Worm (Caenorhabditis elegans) whole organism, L1 larva: ENCODE data around the gene F25A2.1.

Experiments
- C16A3.4 ChIP-seq: fragments of 150-350 bp; optimal IDR thresholded peaks from 2 replicates; lab custom pipeline; 2014; ENCODE audit warnings: missing biosample characterization, missing genetic modification characterization
- C34B4.2 ChIP-seq: sonication (generic microtip); optimal IDR thresholded peaks from 2 replicates; lab custom pipeline; 2017; ENCODE audit warnings: mild to moderate bottlenecking, missing genetic modification characterization, missing compliant biosample characterization
- Y116A8C.19 ChIP-seq: sonication (generic microtip); optimal IDR thresholded peaks from 2 replicates; lab custom pipeline; 2016; ENCODE audit warnings: missing compliant biosample characterization, missing genetic modification characterization, borderline replicate concordance
- aha-1 ChIP-seq: fragments of 150-350 bp; optimal IDR thresholded peaks from 2 replicates; lab custom pipeline; 2014; ENCODE audit warnings: missing biosample characterization, missing genetic modification characterization
- ama-1 ChIP-seq: fragments of 150-350 bp; optimal IDR thresholded peaks from 2 replicates; lab custom pipeline; 2014
- ceh-63 ChIP-seq: fragments of 200-800 bp; sonication (Bioruptor generic); optimal IDR thresholded peaks from 2 replicates; lab custom pipeline; 2018; ENCODE audit warnings: mild to moderate bottlenecking, missing genetic modification characterization, missing compliant biosample characterization
- ceh-82 ChIP-seq, 3 experiments: fragments of 150-350 bp in 1 of 3; sonication (generic microtip) in 2 of 3; optimal IDR thresholded peaks; 2 replicates each; lab custom pipeline; 2014 to 2017; ENCODE audit warnings: missing biosample characterization in 3 of 3, missing genetic modification characterization in 3 of 3
- ceh-88 ChIP-seq: fragments of 200-800 bp; sonication (Bioruptor generic); IDR thresholded peaks from 2 replicates; pipeline ENCODE4 v1.3.6; 2022; ENCODE audit warnings: missing genetic modification characterization, missing compliant biosample characterization
- dsc-1 ChIP-seq: sonication (generic microtip); optimal IDR thresholded peaks from 2 replicates; lab custom pipeline; 2016; ENCODE audit warnings: mild to moderate bottlenecking, missing genetic modification characterization, missing compliant biosample characterization
- efl-1 ChIP-seq, 4 experiments: fragments of 150-350 bp; optimal IDR thresholded peaks in 3 of 4; peaks in 1 of 4; 1 replicate in 1 of 4; 2 replicates in 3 of 4; lab custom pipeline; 2014; ENCODE audit warnings: missing biosample characterization in 2 of 4, missing genetic modification characterization in 2 of 4, missing genetic modification reagents in 2 of 4
- egl-13 ChIP-seq: sonication (generic microtip); optimal IDR thresholded peaks from 2 replicates; lab custom pipeline; 2016; ENCODE audit warnings: missing genotype, missing genetic modification reagents, missing genetic modification characterization, missing compliant biosample characterization
- egl-27 ChIP-seq, 2 experiments: fragments of 150-350 bp in 1 of 2; sonication (generic microtip); optimal IDR thresholded peaks; 3 replicates each; lab custom pipeline; 2017 to 2018; ENCODE audit warnings: missing biosample characterization in 2 of 2, missing genetic modification characterization in 2 of 2, missing genetic modification reagents in 2 of 2
- elt-2 ChIP-seq: sonication (generic microtip); optimal IDR thresholded peaks from 2 replicates; lab custom pipeline; 2016; ENCODE audit warnings: missing genetic modification characterization, mild to moderate bottlenecking, inconsistent platforms, missing compliant biosample characterization, missing genetic modification reagents
- elt-3 ChIP-seq, 6 experiments: fragments of 150-350 bp in 1 of 6; sonication (generic microtip); optimal IDR thresholded peaks; 2 replicates each; lab custom pipeline; 2017 to 2018; ENCODE audit warnings: missing biosample characterization in 6 of 6, missing genetic modification characterization in 6 of 6, inconsistent platforms in 1 of 6
- ets-5 ChIP-seq: fragments of 200-800 bp; sonication (Bioruptor generic); IDR thresholded peaks from 2 replicates; pipeline ENCODE4 v1.3.6; 2022; ENCODE audit warnings: missing genetic modification characterization, missing compliant biosample characterization
- fkh-10 ChIP-seq: sonication (generic microtip); optimal IDR thresholded peaks from 2 replicates; lab custom pipeline; 2017; ENCODE audit warnings: missing biosample characterization, missing genetic modification reagents, missing genetic modification characterization
- fos-1 ChIP-seq: fragments of 150-350 bp; optimal IDR thresholded peaks from 2 replicates; lab custom pipeline; 2014; ENCODE audit warnings: missing biosample characterization, missing genetic modification characterization
- grh-1 ChIP-seq: fragments of 200-800 bp; sonication (Bioruptor generic); IDR thresholded peaks from 2 replicates; pipeline ENCODE4 v1.3.6; 2022; ENCODE audit warnings: missing genetic modification reagents, missing genetic modification characterization, missing compliant biosample characterization
- hpl-2 ChIP-seq: fragments of 150-350 bp; optimal IDR thresholded peaks from 2 replicates; lab custom pipeline; 2014; ENCODE audit warnings: missing biosample characterization, missing genetic modification reagents, missing genetic modification characterization
- lin-14 ChIP-seq: fragments of 200-800 bp; sonication (Bioruptor generic); optimal IDR thresholded peaks from 2 replicates; lab custom pipeline; 2018; ENCODE audit warnings: mild to moderate bottlenecking, missing genetic modification characterization, moderate library complexity, missing compliant biosample characterization
- lin-39 ChIP-seq: fragments of 150-350 bp; optimal IDR thresholded peaks from 2 replicates; lab custom pipeline; 2014; ENCODE audit warnings: missing biosample characterization, missing genetic modification reagents, missing genetic modification characterization
- lir-3 ChIP-seq: sonication (generic microtip); optimal IDR thresholded peaks from 2 replicates; lab custom pipeline; 2016; ENCODE audit warnings: mild to moderate bottlenecking, missing genetic modification characterization, moderate library complexity, missing compliant biosample characterization; ENCODE audit not compliant: poor library complexity
- lsy-2 ChIP-seq, 2 experiments: fragments of 150-350 bp; optimal IDR thresholded peaks; 2 replicates each; lab custom pipeline; 2014; ENCODE audit warnings: missing biosample characterization in 2 of 2, missing genetic modification characterization in 2 of 2
- mab-9 ChIP-seq: fragments of 200-800 bp; sonication (Bioruptor generic); IDR thresholded peaks from 2 replicates; pipeline ENCODE4 v1.3.6; 2022; ENCODE audit warnings: missing genetic modification reagents, missing genetic modification characterization, missing compliant biosample characterization
- mef-2 ChIP-seq: fragments of 150-350 bp; optimal IDR thresholded peaks from 2 replicates; lab custom pipeline; 2014; ENCODE audit warnings: missing biosample characterization, missing genetic modification characterization
- mep-1 ChIP-seq: fragments of 150-350 bp; optimal IDR thresholded peaks from 2 replicates; lab custom pipeline; 2014; ENCODE audit warnings: missing biosample characterization, missing genetic modification characterization
- nhr-20 ChIP-seq: sonication (generic microtip); optimal IDR thresholded peaks from 2 replicates; lab custom pipeline; 2016; ENCODE audit warnings: mild to moderate bottlenecking, missing genetic modification characterization, missing compliant biosample characterization
- nhr-237 ChIP-seq: fragments of 150-350 bp; optimal IDR thresholded peaks from 2 replicates; lab custom pipeline; 2014; ENCODE audit warnings: missing biosample characterization, missing genetic modification characterization
- nhr-28 ChIP-seq: fragments of 150-350 bp; optimal IDR thresholded peaks from 2 replicates; lab custom pipeline; 2014; ENCODE audit warnings: missing biosample characterization, missing genetic modification characterization
- nhr-47 ChIP-seq: sonication (generic microtip); optimal IDR thresholded peaks from 2 replicates; lab custom pipeline; 2016; ENCODE audit warnings: mild to moderate bottlenecking, missing genetic modification characterization, moderate library complexity, missing compliant biosample characterization
- nhr-71 ChIP-seq: sonication (generic microtip); optimal IDR thresholded peaks from 2 replicates; lab custom pipeline; 2016; ENCODE audit warnings: mild to moderate bottlenecking, missing genetic modification characterization, moderate library complexity, missing compliant biosample characterization
- nhr-76 ChIP-seq: sonication (generic microtip); optimal IDR thresholded peaks from 2 replicates; lab custom pipeline; 2017; ENCODE audit warnings: missing biosample characterization, missing genetic modification characterization
- nhr-77 ChIP-seq: fragments of 150-350 bp; optimal IDR thresholded peaks from 2 replicates; lab custom pipeline; 2014; ENCODE audit warnings: missing biosample characterization, missing genetic modification characterization
- nhr-84 ChIP-seq: sonication (generic microtip); optimal IDR thresholded peaks from 2 replicates; lab custom pipeline; 2017; ENCODE audit warnings: missing biosample characterization, missing genetic modification characterization
- nhr-85 ChIP-seq: sonication (generic microtip); peaks from one replicate; lab custom pipeline; 2016; ENCODE audit warnings: missing genetic modification characterization, inconsistent platforms, missing compliant biosample characterization
- pag-3 ChIP-seq: sonication (generic microtip); optimal IDR thresholded peaks from 2 replicates; lab custom pipeline; 2017; ENCODE audit warnings: missing genetic modification characterization, mild to moderate bottlenecking, missing compliant biosample characterization, antibody characterized with exemption, borderline replicate concordance; ENCODE audit not compliant: insufficient read depth
- pqm-1 ChIP-seq: sonication (generic microtip); optimal IDR thresholded peaks from 3 replicates; lab custom pipeline; 2017; ENCODE audit warnings: missing biosample characterization, missing genetic modification characterization
- rnt-1 ChIP-seq: sonication (generic microtip); optimal IDR thresholded peaks from 2 replicates; lab custom pipeline; 2016; ENCODE audit warnings: mild to moderate bottlenecking, missing genetic modification characterization, moderate library complexity, missing compliant biosample characterization
- snu-23 ChIP-seq: sonication (generic microtip); optimal IDR thresholded peaks from 2 replicates; lab custom pipeline; 2016; ENCODE audit warnings: missing genetic modification characterization, missing compliant biosample characterization
- sox-4 ChIP-seq: sonication (generic microtip); optimal IDR thresholded peaks from 2 replicates; lab custom pipeline; 2016; ENCODE audit warnings: missing genetic modification characterization, missing compliant biosample characterization
- swsn-7 ChIP-seq: sonication (generic microtip); optimal IDR thresholded peaks from 2 replicates; lab custom pipeline; 2016; ENCODE audit warnings: missing genetic modification characterization, missing compliant biosample characterization
- tlp-1 ChIP-seq: fragments of 150-350 bp; optimal IDR thresholded peaks from 2 replicates; lab custom pipeline; 2014; ENCODE audit warnings: missing biosample characterization, missing genetic modification characterization
- unc-30 ChIP-seq: sonication (generic microtip); optimal IDR thresholded peaks from 2 replicates; lab custom pipeline; 2017; ENCODE audit warnings: missing biosample characterization, missing genetic modification characterization
- unc-98 ChIP-seq: fragments of 200-800 bp; sonication (Bioruptor generic); IDR thresholded peaks from 2 replicates; pipeline ENCODE4 v1.3.6; 2022; ENCODE audit warnings: missing genetic modification characterization, missing compliant biosample characterization
- zip-4 ChIP-seq: fragments of 200-800 bp; sonication (Bioruptor generic); optimal IDR thresholded peaks from 2 replicates; lab custom pipeline; 2018; ENCODE audit warnings: mild to moderate bottlenecking, missing genetic modification characterization, moderate library complexity, missing compliant biosample characterization
- ztf-11 ChIP-seq, 2 experiments: sonication (generic microtip); optimal IDR thresholded peaks; 2 replicates each; lab custom pipeline; 2016 to 2017; ENCODE audit warnings: missing genetic modification characterization in 2 of 2, missing biosample characterization in 1 of 2, missing compliant biosample characterization in 1 of 2

F25A2.1 gene

DNA sequence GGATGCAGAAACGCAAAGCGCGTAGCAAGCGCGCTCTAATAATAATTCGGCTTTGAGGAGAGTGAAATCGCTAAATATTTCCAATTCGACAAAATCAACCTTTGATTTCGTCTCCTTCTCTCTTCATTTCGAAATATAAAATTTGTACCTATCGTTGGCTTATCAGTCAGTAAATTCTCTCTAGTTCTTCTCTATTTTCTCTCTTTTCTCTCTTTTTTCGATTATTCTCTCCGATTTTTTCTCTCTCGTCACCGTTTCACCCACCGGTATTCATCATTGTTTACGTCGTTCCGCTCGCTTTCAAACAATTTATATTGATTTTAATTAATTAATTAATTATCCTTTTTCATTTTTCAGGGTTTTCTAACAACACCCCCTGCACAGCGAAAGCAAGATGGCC lies 23.5 kb upstream of the F25A2.1 start, which contains the start of gene cmd-1 (continued):
- TF ChIP-seq C34B4.2 (tag; lab: Kevin White, UChicago): no peak
- no peak for TF ChIP-seq hpl-2 (GFP tag; lab: Kevin White, UChicago)
- peak; percentile 18 for TF ChIP-seq snu-23 (GFP tag; lab: Kevin White, UChicago)
- TF ChIP-seq egl-27 (tag; optimal IDR thresholded peaks at IDR 0.05; lab: Kevin White, UChicago): no peak
- TF ChIP-seq C16A3.4 (tag; lab: Kevin White, UChicago): no peak
- TF ChIP-seq pag-3 (tag; lab: Kevin White, UChicago): no peak
- no peak for TF ChIP-seq aha-1
- peak in 2 of 6 experiments; percentile 13 to 69 for TF ChIP-seq elt-3 (tag; optimal IDR thresholded peaks at IDR 0.05; lab: Kevin White, UChicago)
- TF ChIP-seq egl-13 (tag; lab: Kevin White, UChicago): no peak
- no peak for TF ChIP-seq tlp-1 (tag; lab: Kevin White, UChicago)
- TF ChIP-seq mab-9 (GFP tag; lab: Robert Waterston, UW): no peak
- TF ChIP-seq lin-14 (GFP tag; lab: Kevin White, UChicago): peak; percentile 78
- TF ChIP-seq pqm-1 (tag; lab: Kevin White, UChicago): no peak
- TF ChIP-seq lir-3 (tag; lab: Kevin White, UChicago): no peak
- TF ChIP-seq ceh-63 (GFP tag; lab: Kevin White, UChicago): no peak
- peak; percentile 54 for TF ChIP-seq nhr-20 (tag; lab: Kevin White, UChicago)
- TF ChIP-seq unc-30 (tag; lab: Kevin White, UChicago): no peak
- TF ChIP-seq lin-39 (tag; lab: Kevin White, UChicago): no peak
- TF ChIP-seq nhr-76 (tag; lab: Kevin White, UChicago): no peak
- TF ChIP-seq mef-2 (tag; lab: Kevin White, UChicago): no peak
- no peak for TF ChIP-seq nhr-28 (tag; lab: Kevin White, UChicago)

DNA sequence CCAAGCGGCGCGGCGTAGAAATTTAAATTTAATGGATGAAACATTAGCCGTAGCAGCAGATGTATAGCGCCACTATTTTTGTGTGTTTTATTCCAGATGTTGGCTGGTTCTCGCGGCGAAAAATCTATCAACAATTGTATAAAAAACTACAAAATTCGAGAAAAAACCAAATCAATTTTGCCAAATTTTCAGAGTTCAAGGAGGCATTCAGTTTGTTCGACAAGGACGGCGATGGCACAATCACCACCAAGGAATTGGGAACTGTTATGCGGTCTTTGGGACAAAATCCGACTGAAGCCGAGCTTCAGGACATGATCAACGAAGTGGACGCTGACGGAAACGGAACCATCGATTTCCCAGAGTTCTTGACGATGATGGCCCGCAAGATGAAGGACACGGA lies 22.9 kb upstream of the F25A2.1 start:
- TF ChIP-seq nhr-28 (tag; lab: Kevin White, UChicago) (no peak), C34B4.2 (tag; lab: Kevin White, UChicago) (no peak), nhr-47 (no peak), fkh-10 (GFP tag; lab: Kevin White, UChicago) (no peak), ztf-11 (tag; optimal IDR thresholded peaks at IDR 0.05; lab: Kevin White, UChicago) (no peak), dsc-1 (tag; lab: Kevin White, UChicago) (peak; percentile 65), egl-13 (tag; lab: Kevin White, UChicago) (no peak)

DNA sequence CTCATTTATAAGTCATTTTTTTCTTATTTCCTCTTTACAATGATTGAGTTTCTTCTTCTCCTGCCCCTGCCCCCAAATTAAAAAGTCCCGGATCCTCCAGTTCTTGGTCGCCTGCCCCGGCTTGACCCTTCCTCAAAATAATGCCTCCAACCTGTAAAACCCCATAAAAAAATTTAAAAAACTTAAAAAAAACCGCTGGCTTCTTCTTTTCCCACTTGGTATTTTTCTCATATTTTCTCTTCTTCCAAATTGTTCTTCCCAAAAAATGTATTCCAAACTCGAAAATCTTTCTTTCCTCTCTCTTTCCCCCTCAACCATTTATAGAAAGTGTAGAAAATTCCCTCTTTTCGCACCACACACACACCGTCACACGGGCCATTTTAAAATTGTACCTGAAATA lies 21.9 kb upstream of the F25A2.1 start:
- no peak for TF ChIP-seq fos-1
- TF ChIP-seq ceh-82 (tag; optimal IDR thresholded peaks at IDR 0.05; lab: Kevin White, UChicago): peak in 1 of 3 experiments; percentile 9
- TF ChIP-seq lin-14 (GFP tag; lab: Kevin White, UChicago): peak; percentile 15

DNA sequence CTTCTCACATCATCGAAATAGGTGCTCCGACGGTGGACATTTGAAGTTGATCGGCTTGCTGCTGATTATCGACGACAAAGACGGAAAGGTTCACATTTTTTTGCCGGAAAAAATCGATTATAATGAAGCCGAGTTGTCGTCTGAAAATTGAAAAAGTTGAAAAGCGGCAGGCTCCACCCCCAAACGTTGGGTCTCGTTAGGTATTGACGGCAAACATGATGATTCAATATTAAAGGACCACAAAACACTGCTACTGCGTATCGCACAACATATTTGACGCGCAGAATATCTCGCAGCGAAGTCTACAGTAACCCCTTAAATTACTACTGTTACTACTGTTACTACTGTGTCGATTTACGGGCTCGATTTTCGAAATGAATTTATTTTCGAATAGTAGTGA lies 21.1 kb upstream of the F25A2.1 start:
- TF ChIP-seq ama-1 (lab: Kevin White, UChicago) (peak; percentile 23), nhr-71 (peak; percentile 4), elt-2 (tag; lab: Kevin White, UChicago) (no peak), dsc-1 (tag; lab: Kevin White, UChicago) (peak; percentile 30), nhr-84 (tag; lab: Kevin White, UChicago) (no peak), zip-4 (GFP tag; lab: Kevin White, UChicago) (no peak), nhr-77 (no peak), nhr-237 (tag; lab: Kevin White, UChicago) (no peak), Y116A8C.19 (no peak), swsn-7 (no peak), lsy-2 (tag; optimal IDR thresholded peaks at IDR 0.05; lab: Kevin White, UChicago) (peak in 1 of 2 experiments; percentile 6), ets-5 (GFP tag; lab: Robert Waterston, UW) (no peak), unc-98 (GFP tag; lab: Robert Waterston, UW) (no peak), ceh-88 (GFP tag; lab: Robert Waterston, UW) (no peak), mep-1 (no peak), fkh-10 (GFP tag; lab: Kevin White, UChicago) (peak; percentile 5), sox-4 (no peak), hpl-2 (GFP tag; lab: Kevin White, UChicago) (no peak), C34B4.2 (tag; lab: Kevin White, UChicago) (peak; percentile 11), efl-1 (optimal IDR thresholded peaks at IDR 0.05; lab: Kevin White, UChicago) (no peak), efl-1 (GFP tag; optimal IDR thresholded peaks at IDR 0.05 in 1 of 2; lab: Kevin White, UChicago) (no peak), rnt-1 (tag; lab: Kevin White, UChicago) (peak; percentile 27), grh-1 (GFP tag; lab: Robert Waterston, UW) (no peak), nhr-85 (tag; lab: Kevin White, UChicago) (no peak), nhr-47 (peak; percentile 11)
